Fruit fly (Drosophila melanogaster) whole organism, embryonic: Measurements from ENCODE around the gene CG31038.
A peak's percentile ranks its signal among the peaks of the same experiment; 100 is the strongest.

Experiments used
- Adf1 ChIP-seq: fragments of 200-800 bp; sonication (Bioruptor generic); IDR thresholded peaks from 2 replicates; pipeline ENCODE4 v1.3.6; 2022; ENCODE audit warnings: missing biosample characterization, missing genetic modification characterization
- Antp ChIP-seq: fragments of 200-800 bp; sonication (Bioruptor generic); optimal IDR thresholded peaks from 3 replicates; lab custom pipeline; 2016; ENCODE audit warnings: missing biosample characterization, missing genetic modification characterization
- C15 ChIP-seq: fragments of 200-800 bp; sonication (Bioruptor generic); IDR thresholded peaks from 3 replicates; pipeline ENCODE4 v1.3.6; 2022; ENCODE audit warnings: missing biosample characterization, missing genetic modification characterization
- CG10209 ChIP-seq: fragments of 200-800 bp; sonication (Bioruptor generic); optimal IDR thresholded peaks from 3 replicates; lab custom pipeline; 2017; ENCODE audit warnings: missing biosample characterization, mild to moderate bottlenecking, missing genetic modification characterization, missing genetic modification reagents
- CG12104 ChIP-seq: fragments of 200-800 bp; sonication (Bioruptor generic); optimal IDR thresholded peaks from 3 replicates; lab custom pipeline; 2016; ENCODE audit warnings: missing biosample characterization, missing genetic modification characterization
- CG14050 ChIP-seq: fragments of 200-800 bp; sonication (Bioruptor generic); IDR thresholded peaks from 3 replicates; pipeline ENCODE4 v1.3.6; 2022; ENCODE audit warnings: missing biosample characterization, missing genetic modification characterization
- CG15011 ChIP-seq: fragments of 200-800 bp; sonication (Bioruptor generic); optimal IDR thresholded peaks from 3 replicates; lab custom pipeline; 2018; ENCODE audit warnings: missing biosample characterization, mild to moderate bottlenecking, missing genetic modification characterization
- CG1602 ChIP-seq: fragments of 200-800 bp; sonication (Bioruptor generic); optimal IDR thresholded peaks from 3 replicates; lab custom pipeline; 2016; ENCODE audit warnings: missing biosample characterization, missing genetic modification characterization
- CG1603 ChIP-seq: fragments of 200-800 bp; sonication (Bioruptor generic); optimal IDR thresholded peaks from 2 replicates; lab custom pipeline; 2019; ENCODE audit warnings: missing biosample characterization, mild to moderate bottlenecking, missing genetic modification characterization, moderate library complexity
- CG16815 ChIP-seq: fragments of 200-800 bp; sonication (Bioruptor generic); optimal IDR thresholded peaks from 3 replicates; lab custom pipeline; 2017; ENCODE audit warnings: missing biosample characterization, mild to moderate bottlenecking, missing genetic modification characterization
- CG1792 ChIP-seq: fragments of 200-800 bp; sonication (Bioruptor generic); optimal IDR thresholded peaks from 2 replicates; lab custom pipeline; 2016; ENCODE audit warnings: missing biosample characterization, missing genetic modification characterization
- CG18599 ChIP-seq: fragments of 200-800 bp; sonication (Bioruptor generic); optimal IDR thresholded peaks from 3 replicates; lab custom pipeline; 2017; ENCODE audit warnings: missing biosample characterization, missing genetic modification characterization, mild to moderate bottlenecking, moderate library complexity, missing genetic modification reagents
- CG2678 ChIP-seq: fragments of 200-800 bp; sonication (Bioruptor generic); optimal IDR thresholded peaks from 3 replicates; lab custom pipeline; 2019; ENCODE audit warnings: missing biosample characterization, mild to moderate bottlenecking, missing genetic modification characterization, moderate library complexity
- CG7839 ChIP-seq: fragments of 200-800 bp; sonication (Bioruptor generic); optimal IDR thresholded peaks from 3 replicates; lab custom pipeline; 2018; ENCODE audit warnings: missing biosample characterization, mild to moderate bottlenecking, missing genetic modification characterization, moderate library complexity
- CG8388 ChIP-seq: fragments of 200-800 bp; sonication (Bioruptor generic); optimal IDR thresholded peaks from 2 replicates; lab custom pipeline; 2019; ENCODE audit warnings: missing biosample characterization, mild to moderate bottlenecking, missing genetic modification characterization, moderate library complexity
- CG8765 ChIP-seq: fragments of 200-800 bp; sonication (Bioruptor generic); IDR thresholded peaks from 2 replicates; pipeline ENCODE4 v1.3.6; 2022; ENCODE audit warnings: missing biosample characterization, missing genetic modification characterization
- CG9215 ChIP-seq: fragments of 200-800 bp; sonication (Bioruptor generic); IDR thresholded peaks from 2 replicates; pipeline ENCODE4 v1.3.6; 2022; ENCODE audit warnings: missing biosample characterization, missing genetic modification characterization
- CkIIα-i1 ChIP-seq: fragments of 200-800 bp; sonication (Bioruptor generic); IDR thresholded peaks from 2 replicates; pipeline ENCODE4 v1.3.6; 2022; ENCODE audit warnings: missing biosample characterization, missing genetic modification characterization
- D19A ChIP-seq: fragments of 200-800 bp; optimal IDR thresholded peaks from 3 replicates; lab custom pipeline; 2019; ENCODE audit warnings: missing biosample characterization, mild to moderate bottlenecking, missing genetic modification characterization, moderate library complexity
- Dfd ChIP-seq, 2 experiments: fragments of >200 bp; optimal IDR thresholded peaks; 2 replicates each; lab custom pipeline; 2017; ENCODE audit warnings: missing biosample characterization in 2 of 2, missing genetic modification characterization in 2 of 2
- Dp ChIP-seq: fragments of 200-800 bp; sonication (Bioruptor generic); optimal IDR thresholded peaks from 2 replicates; lab custom pipeline; 2018; ENCODE audit warnings: missing biosample characterization, mild to moderate bottlenecking, missing genetic modification characterization, moderate library complexity
- Fer3 ChIP-seq: fragments of 200-800 bp; sonication (Bioruptor generic); optimal IDR thresholded peaks from 2 replicates; lab custom pipeline; 2018; ENCODE audit warnings: missing biosample characterization, mild to moderate bottlenecking, missing genetic modification characterization, moderate library complexity
- HLH4C ChIP-seq: fragments of 200-800 bp; sonication (Bioruptor generic); IDR thresholded peaks from 3 replicates; pipeline ENCODE4 v1.3.6; 2022; ENCODE audit warnings: missing biosample characterization, missing genetic modification characterization; ENCODE audit not compliant: partially characterized antibody
- HLH54F ChIP-seq: fragments of 200-800 bp; sonication (Bioruptor generic); optimal IDR thresholded peaks from 3 replicates; lab custom pipeline; 2016; ENCODE audit warnings: missing biosample characterization, missing genetic modification characterization
- Hr3 ChIP-seq: fragments of 200-800 bp; sonication (Bioruptor generic); optimal IDR thresholded peaks from 3 replicates; lab custom pipeline; 2016; ENCODE audit warnings: missing biosample characterization, missing genetic modification characterization
- MBD-R2 ChIP-seq: fragments of 200-800 bp; sonication (Bioruptor generic); IDR thresholded peaks from 2 replicates; pipeline ENCODE4 v1.3.6; 2022; ENCODE audit warnings: missing biosample characterization, missing genetic modification characterization
- MESR4 ChIP-seq: fragments of 200-800 bp; sonication (Bioruptor generic); optimal IDR thresholded peaks from 2 replicates; lab custom pipeline; 2018; ENCODE audit warnings: missing biosample characterization, mild to moderate bottlenecking, missing genetic modification characterization, moderate library complexity
- Poxn ChIP-seq: fragments of 200-800 bp; sonication (Bioruptor generic); IDR thresholded peaks from 2 replicates; pipeline ENCODE4 v1.3.6; 2022; ENCODE audit warnings: missing biosample characterization, missing genetic modification characterization
- abd-A ChIP-seq: fragments of 200-800 bp; sonication (Bioruptor generic); optimal IDR thresholded peaks from 3 replicates; lab custom pipeline; 2019; ENCODE audit warnings: missing biosample characterization, mild to moderate bottlenecking, missing genetic modification characterization, moderate library complexity
- ato ChIP-seq: fragments of 200-800 bp; sonication (Bioruptor generic); IDR thresholded peaks from 2 replicates; pipeline ENCODE4 v1.3.6; 2022; ENCODE audit warnings: missing biosample characterization, missing genetic modification characterization; ENCODE audit not compliant: partially characterized antibody
- chinmo ChIP-seq: fragments of 200-800 bp; sonication (Bioruptor generic); IDR thresholded peaks from 4 replicates; pipeline ENCODE4 v1.3.6; 2022; ENCODE audit warnings: missing biosample characterization, missing genetic modification characterization; ENCODE audit not compliant: partially characterized antibody
- chm ChIP-seq: fragments of 200-800 bp; sonication (Bioruptor generic); IDR thresholded peaks from 2 replicates; pipeline ENCODE4 v1.3.6; 2022; ENCODE audit warnings: missing biosample characterization, missing genetic modification characterization
- corto ChIP-seq: fragments of 200-800 bp; sonication (Bioruptor generic); optimal IDR thresholded peaks from 2 replicates; lab custom pipeline; 2016; ENCODE audit warnings: missing biosample characterization, mild to moderate bottlenecking, missing genetic modification characterization, moderate library complexity
- crc ChIP-seq: fragments of 200-800 bp; sonication (Bioruptor generic); optimal IDR thresholded peaks from 2 replicates; lab custom pipeline; 2016; ENCODE audit warnings: missing biosample characterization, missing genetic modification characterization
- exex ChIP-seq: fragments of 200-800 bp; sonication (Bioruptor generic); optimal IDR thresholded peaks from 4 replicates; lab custom pipeline; 2018; ENCODE audit warnings: missing biosample characterization, mild to moderate bottlenecking, missing genetic modification characterization, moderate library complexity
- fd64A ChIP-seq: fragments of 200-800 bp; sonication (Bioruptor generic); optimal IDR thresholded peaks from 3 replicates; lab custom pipeline; 2018; ENCODE audit warnings: missing biosample characterization, mild to moderate bottlenecking, missing genetic modification characterization
- jumu ChIP-seq: fragments of 200-800 bp; sonication (Bioruptor generic); optimal IDR thresholded peaks from 3 replicates; lab custom pipeline; 2016; ENCODE audit warnings: missing biosample characterization, missing genetic modification characterization
- kay ChIP-seq: fragments of 200-800 bp; sonication (Bioruptor generic); optimal IDR thresholded peaks from 2 replicates; lab custom pipeline; 2016; ENCODE audit warnings: missing biosample characterization, missing genetic modification characterization
- lmd ChIP-seq: fragments of 200-800 bp; sonication (Bioruptor generic); IDR thresholded peaks from 2 replicates; pipeline ENCODE4 v1.3.6; 2022; ENCODE audit warnings: missing biosample characterization, missing genetic modification characterization
- maf-S ChIP-seq: fragments of 200-800 bp; sonication (Bioruptor generic); optimal IDR thresholded peaks from 2 replicates; lab custom pipeline; 2016; ENCODE audit warnings: missing biosample characterization, missing genetic modification characterization
- mld ChIP-seq: fragments of 200-800 bp; sonication (Bioruptor generic); IDR thresholded peaks from 3 replicates; pipeline ENCODE4 v1.3.6; 2022; ENCODE audit warnings: missing biosample characterization, missing genetic modification characterization; ENCODE audit not compliant: partially characterized antibody
- nau ChIP-seq: fragments of 200-800 bp; sonication (Bioruptor generic); optimal IDR thresholded peaks from 3 replicates; lab custom pipeline; 2017; ENCODE audit warnings: missing biosample characterization, mild to moderate bottlenecking, missing genetic modification characterization, missing genetic modification reagents
- nmo ChIP-seq: fragments of 200-800 bp; sonication (Bioruptor generic); optimal IDR thresholded peaks from 2 replicates; lab custom pipeline; 2018; ENCODE audit warnings: missing biosample characterization, mild to moderate bottlenecking, missing genetic modification characterization, moderate library complexity
- phol ChIP-seq: fragments of 200-800 bp; sonication (Bioruptor generic); optimal IDR thresholded peaks from 3 replicates; lab custom pipeline; 2018; ENCODE audit warnings: missing biosample characterization, mild to moderate bottlenecking, missing genetic modification characterization, moderate library complexity
- slbo ChIP-seq: fragments of 200-800 bp; sonication (Bioruptor generic); IDR thresholded peaks from 2 replicates; pipeline ENCODE4 v1.3.6; 2022; ENCODE audit warnings: missing biosample characterization, missing genetic modification characterization
- unpg ChIP-seq: fragments of 200-800 bp; sonication (Bioruptor generic); optimal IDR thresholded peaks from 3 replicates; lab custom pipeline; 2018; ENCODE audit warnings: missing biosample characterization, mild to moderate bottlenecking, missing genetic modification characterization, moderate library complexity
- z ChIP-seq: fragments of 200-800 bp; sonication (Bioruptor generic); IDR thresholded peaks from 3 replicates; pipeline ENCODE4 v1.3.6; 2022; ENCODE audit warnings: missing biosample characterization, missing genetic modification characterization
- zen ChIP-seq: fragments of 200-800 bp; sonication (Bioruptor generic); optimal IDR thresholded peaks from 3 replicates; lab custom pipeline; 2018; ENCODE audit warnings: missing biosample characterization, mild to moderate bottlenecking, missing genetic modification characterization, moderate library complexity
- zfh2 ChIP-seq: fragments of 200-800 bp; sonication (Bioruptor generic); optimal IDR thresholded peaks from 2 replicates; lab custom pipeline; 2016; ENCODE audit warnings: missing biosample characterization, missing genetic modification characterization

CG31038 gene

dm6 chr3R:29834759-29835709 lies 41.8 kb upstream of the CG31038 start, which contains the start of gene Atg16 (continued):
- TF ChIP-seq mld (peak; percentile 93), CG7839 (tag; lab: Kevin White, UChicago) (no peak), phol (no peak), CkIIα-i1 (GFP tag; lab: Robert Waterston, UW) (no peak), D19A (tag; lab: Kevin White, UChicago) (no peak), nau (no peak), CG18599 (GFP tag; lab: Kevin White, UChicago) (no peak), chinmo (GFP tag; lab: Robert Waterston, UW) (peak; percentile 97), CG2678 (tag; lab: Kevin White, UChicago) (no peak), CG12104 (GFP tag; lab: Kevin White, UChicago) (no peak), Dp (GFP tag; lab: Kevin White, UChicago) (peak; percentile 90), CG1602 (GFP tag; lab: Kevin White, UChicago) (no peak), jumu (no peak), zen (tag; lab: Kevin White, UChicago) (peak; percentile 81), Poxn (GFP tag; lab: Robert Waterston, UW) (no peak), zfh2 (no peak), CG16815 (GFP tag; lab: Kevin White, UChicago) (no peak), crc (no peak), CG1792 (GFP tag; lab: Kevin White, UChicago) (no peak), CG15011 (no peak), slbo (peak; percentile 46; the same call in 1 of the 2 replicates), lmd (GFP tag; lab: Robert Waterston, UW) (no peak), fd64A (GFP tag; lab: Kevin White, UChicago) (no peak), Dfd (GFP tag; optimal IDR thresholded peaks at IDR 0.05; lab: Kevin White, UChicago) (no peak), HLH4C (peak; percentile 92), exex (no peak), Hr3 (GFP tag; lab: Kevin White, UChicago) (no peak), kay (GFP tag; lab: Kevin White, UChicago) (no peak), corto (GFP tag; lab: Kevin White, UChicago) (peak; percentile 19), chm (GFP tag; lab: Robert Waterston, UW) (no peak), CG1603 (tag; lab: Kevin White, UChicago) (peak; percentile 3), HLH54F (GFP tag; lab: Kevin White, UChicago) (no peak), nmo (GFP tag; lab: Kevin White, UChicago) (peak; percentile 7), Adf1 (GFP tag; lab: Robert Waterston, UW) (no peak), ato (GFP tag; lab: Robert Waterston, UW) (peak; percentile 80), maf-S (GFP tag; lab: Kevin White, UChicago) (no peak), unpg (GFP tag; lab: Kevin White, UChicago) (no peak), z (GFP tag; lab: Robert Waterston, UW) (no peak), CG14050 (no peak), CG8765 (GFP tag; lab: Robert Waterston, UW) (no peak), MESR4 (peak; percentile 90), abd-A (tag; lab: Kevin White, UChicago) (no peak), C15 (GFP tag; lab: Robert Waterston, UW) (no peak), Antp (no peak), CG10209 (no peak), MBD-R2 (GFP tag; lab: Robert Waterston, UW) (peak; percentile 75), CG8388 (GFP tag; lab: Kevin White, UChicago) (no peak), Fer3 (tag; lab: Kevin White, UChicago) (no peak), CG9215 (GFP tag; lab: Robert Waterston, UW) (no peak)
